Fruit fly (Drosophila melanogaster) whole organism, embryonic: ENCODE results near the gene tank.

Source experiments
- Atf3 ChIP-seq: fragments of 200-800 bp; sonication (Bioruptor generic); optimal IDR thresholded peaks from 3 replicates; lab custom pipeline; 2016; ENCODE audit warnings: missing biosample characterization, missing genetic modification characterization
- Bgb ChIP-seq: fragments of 200-800 bp; sonication (Bioruptor generic); IDR thresholded peaks from 2 replicates; pipeline ENCODE4 v1.3.6; 2022; ENCODE audit warnings: missing biosample characterization, missing genetic modification characterization; ENCODE audit not compliant: partially characterized antibody
- CG10267 ChIP-seq: fragments of 200-800 bp; sonication (Bioruptor generic); optimal IDR thresholded peaks from 2 replicates; lab custom pipeline; 2018; ENCODE audit warnings: missing biosample characterization, mild to moderate bottlenecking, missing genetic modification characterization, moderate library complexity
- CG12219 ChIP-seq: fragments of 200-800 bp; sonication (Bioruptor generic); optimal IDR thresholded peaks from 3 replicates; lab custom pipeline; 2018; ENCODE audit warnings: missing biosample characterization, mild to moderate bottlenecking, missing genetic modification characterization
- CG14014 ChIP-seq: fragments of 200-800 bp; sonication (Bioruptor generic); IDR thresholded peaks from 2 replicates; pipeline ENCODE4 v1.3.6; 2022; ENCODE audit warnings: missing biosample characterization, missing genetic modification characterization
- CG14441 ChIP-seq: fragments of 200-800 bp; sonication (Bioruptor generic); IDR thresholded peaks from 2 replicates; pipeline ENCODE4 v1.3.6; 2022; ENCODE audit warnings: missing biosample characterization, missing genetic modification characterization
- CG16813 ChIP-seq: fragments of 200-800 bp; sonication (Bioruptor generic); IDR thresholded peaks from 3 replicates; pipeline ENCODE4 v1.3.6; 2022; ENCODE audit warnings: missing biosample characterization, missing genetic modification characterization; ENCODE audit not compliant: partially characterized antibody
- CG17385 ChIP-seq: fragments of 200-800 bp; sonication (Bioruptor generic); optimal IDR thresholded peaks from 3 replicates; lab custom pipeline; 2018; ENCODE audit warnings: missing biosample characterization, mild to moderate bottlenecking, missing genetic modification characterization
- CG17829 ChIP-seq: fragments of 200-800 bp; optimal IDR thresholded peaks from 2 replicates; lab custom pipeline; 2019; ENCODE audit warnings: missing biosample characterization, mild to moderate bottlenecking, missing genetic modification characterization, moderate library complexity
- CG30403 ChIP-seq: fragments of 200-800 bp; sonication (Bioruptor generic); optimal IDR thresholded peaks from 3 replicates; lab custom pipeline; 2016; ENCODE audit warnings: missing biosample characterization, missing genetic modification characterization
- CG34224 ChIP-seq: fragments of 200-800 bp; sonication (Bioruptor generic); IDR thresholded peaks from 3 replicates; pipeline ENCODE4 v1.3.6; 2022; ENCODE audit warnings: missing biosample characterization, missing genetic modification characterization; ENCODE audit not compliant: partially characterized antibody
- CG43689 ChIP-seq: fragments of 200-800 bp; sonication (Bioruptor generic); IDR thresholded peaks from 2 replicates; pipeline ENCODE4 v1.3.6; 2022; ENCODE audit warnings: missing biosample characterization, missing genetic modification characterization
- CG4617 ChIP-seq: fragments of 200-800 bp; sonication (Bioruptor generic); optimal IDR thresholded peaks from 3 replicates; lab custom pipeline; 2016; ENCODE audit warnings: missing biosample characterization, missing genetic modification characterization, borderline replicate concordance
- CG5953 ChIP-seq: fragments of 200-800 bp; sonication (Bioruptor generic); IDR thresholded peaks from 2 replicates; pipeline ENCODE4 v1.3.6; 2022; ENCODE audit warnings: missing biosample characterization, missing genetic modification characterization
- CG6689 ChIP-seq: fragments of 200-800 bp; sonication (Bioruptor generic); IDR thresholded peaks from 2 replicates; pipeline ENCODE4 v1.3.6; 2022; ENCODE audit warnings: missing biosample characterization, missing genetic modification characterization
- CG6765 ChIP-seq: fragments of 200-800 bp; sonication (Bioruptor generic); optimal IDR thresholded peaks from 3 replicates; lab custom pipeline; 2017; ENCODE audit warnings: missing biosample characterization, mild to moderate bottlenecking, missing genetic modification characterization
- CG7963 ChIP-seq: fragments of 200-800 bp; sonication (Bioruptor generic); IDR thresholded peaks from 3 replicates; pipeline ENCODE4 v1.3.6; 2022; ENCODE audit warnings: missing biosample characterization, missing genetic modification characterization; ENCODE audit not compliant: partially characterized antibody
- CG9797 ChIP-seq: fragments of 200-800 bp; sonication (Bioruptor generic); optimal IDR thresholded peaks from 3 replicates; lab custom pipeline; 2018; ENCODE audit warnings: missing biosample characterization, mild to moderate bottlenecking, missing genetic modification characterization
- CG9876 ChIP-seq: fragments of 200-800 bp; sonication (Bioruptor generic); optimal IDR thresholded peaks from 2 replicates; lab custom pipeline; 2016; ENCODE audit warnings: missing biosample characterization, missing genetic modification characterization
- CHES-1-like ChIP-seq: fragments of 200-800 bp; sonication (Bioruptor generic); optimal IDR thresholded peaks from 2 replicates; lab custom pipeline; 2016; ENCODE audit warnings: missing biosample characterization, missing genetic modification characterization
- E2f1 ChIP-seq: fragments of 200-800 bp; sonication (Bioruptor generic); IDR thresholded peaks from 2 replicates; pipeline ENCODE4 v1.3.6; 2022; ENCODE audit warnings: missing biosample characterization, missing genetic modification characterization
- Ets97D ChIP-seq: fragments of 200-800 bp; sonication (Bioruptor generic); optimal IDR thresholded peaks from 3 replicates; lab custom pipeline; 2016; ENCODE audit warnings: missing biosample characterization, missing genetic modification characterization
- Mad ChIP-seq: fragments of 200-800 bp; sonication (Bioruptor generic); optimal IDR thresholded peaks from 2 replicates; lab custom pipeline; 2016; ENCODE audit warnings: missing biosample characterization, missing genetic modification characterization
- Meics ChIP-seq: fragments of 200-800 bp; sonication (Bioruptor generic); optimal IDR thresholded peaks from 2 replicates; lab custom pipeline; 2017; ENCODE audit warnings: missing biosample characterization, mild to moderate bottlenecking, missing genetic modification characterization
- Pdp1 ChIP-seq, 2 experiments: fragments of 200-800 bp; sonication (Bioruptor generic); optimal IDR thresholded peaks; 3 replicates each; lab custom pipeline; 2016; ENCODE audit warnings: missing biosample characterization in 2 of 2, missing genetic modification characterization in 2 of 2, mild to moderate bottlenecking in 1 of 2, moderate library complexity in 1 of 2
- Scr ChIP-seq: fragments of 200-800 bp; sonication (Bioruptor generic); IDR thresholded peaks from 2 replicates; pipeline ENCODE4 v1.3.6; 2022; ENCODE audit warnings: missing biosample characterization, missing genetic modification characterization; ENCODE audit not compliant: partially characterized antibody
- Sry-δ ChIP-seq: fragments of 200-800 bp; sonication (Bioruptor generic); optimal IDR thresholded peaks from 2 replicates; lab custom pipeline; 2016; ENCODE audit warnings: missing biosample characterization, missing genetic modification characterization
- Vsx1 ChIP-seq: fragments of 200-800 bp; sonication (Bioruptor generic); optimal IDR thresholded peaks from 2 replicates; lab custom pipeline; 2017; ENCODE audit warnings: missing biosample characterization, mild to moderate bottlenecking, missing genetic modification characterization, missing genetic modification reagents
- cg ChIP-seq: fragments of 200-800 bp; sonication (Bioruptor generic); optimal IDR thresholded peaks from 3 replicates; lab custom pipeline; 2019; ENCODE audit warnings: missing biosample characterization, mild to moderate bottlenecking, missing genetic modification characterization, moderate library complexity
- chm ChIP-seq: fragments of 200-800 bp; sonication (Bioruptor generic); IDR thresholded peaks from 2 replicates; pipeline ENCODE4 v1.3.6; 2022; ENCODE audit warnings: missing biosample characterization, missing genetic modification characterization
- dpn ChIP-seq, 2 experiments: fragments of 200-800 bp; sonication (Bioruptor generic); optimal IDR thresholded peaks; 3 replicates each; lab custom pipeline; 2016; ENCODE audit warnings: missing biosample characterization in 2 of 2, missing genetic modification characterization in 2 of 2
- ems ChIP-seq: fragments of 200-800 bp; sonication (Bioruptor generic); optimal IDR thresholded peaks from 3 replicates; lab custom pipeline; 2016; ENCODE audit warnings: missing biosample characterization, missing genetic modification characterization
- eve ChIP-seq, 2 experiments: fragments of >200 bp; optimal IDR thresholded peaks; 2 replicates each; lab custom pipeline; 2017; ENCODE audit warnings: missing biosample characterization in 2 of 2, missing genetic modification characterization in 2 of 2
- gfzf ChIP-seq: fragments of 200-800 bp; sonication (Bioruptor generic); optimal IDR thresholded peaks from 2 replicates; lab custom pipeline; 2016; ENCODE audit warnings: missing biosample characterization, mild to moderate bottlenecking, missing genetic modification characterization, moderate library complexity
- hkb ChIP-seq, 2 experiments: fragments of 200-800 bp in 1 of 2; fragments of >200 bp in 1 of 2; sonication (Bioruptor generic) in 1 of 2; IDR thresholded peaks in 1 of 2; optimal IDR thresholded peaks in 1 of 2; 2 replicates each; pipeline versions ENCODE4 v1.3.6 to Lab custom; 2017 to 2022; ENCODE audit warnings: missing biosample characterization in 1 of 2, missing genetic modification characterization in 1 of 2
- kah ChIP-seq: fragments of 200-800 bp; sonication (Bioruptor generic); optimal IDR thresholded peaks from 2 replicates; lab custom pipeline; 2018; ENCODE audit warnings: missing biosample characterization, mild to moderate bottlenecking, missing genetic modification characterization
- knrl ChIP-seq: fragments of 200-800 bp; sonication (Bioruptor generic); IDR thresholded peaks from 3 replicates; pipeline ENCODE4 v1.3.6; 2022; ENCODE audit warnings: missing biosample characterization, missing genetic modification characterization; ENCODE audit not compliant: partially characterized antibody
- lola ChIP-seq, 3 experiments: fragments of >200 bp in 2 of 3; fragments of 200-800 bp in 1 of 3; sonication (Bioruptor generic) in 1 of 3; optimal IDR thresholded peaks; 2 replicates each; lab custom pipeline; 2017 to 2019; ENCODE audit warnings: missing biosample characterization in 3 of 3, missing genetic modification characterization in 3 of 3, mild to moderate bottlenecking in 1 of 3, moderate library complexity in 1 of 3
- nerfin-1 ChIP-seq: fragments of 200-800 bp; sonication (Bioruptor generic); optimal IDR thresholded peaks from 3 replicates; lab custom pipeline; 2019; ENCODE audit warnings: missing biosample characterization, mild to moderate bottlenecking, missing genetic modification characterization, moderate library complexity
- oc ChIP-seq: fragments of 200-800 bp; sonication (Bioruptor generic); optimal IDR thresholded peaks from 2 replicates; lab custom pipeline; 2018; ENCODE audit warnings: missing biosample characterization, mild to moderate bottlenecking, missing genetic modification characterization, moderate library complexity
- pros ChIP-seq: fragments of 200-800 bp; sonication (Bioruptor generic); optimal IDR thresholded peaks from 3 replicates; lab custom pipeline; 2019; ENCODE audit warnings: missing biosample characterization, mild to moderate bottlenecking, missing genetic modification characterization, moderate library complexity
- pzg ChIP-seq: fragments of 200-800 bp; sonication (Bioruptor generic); optimal IDR thresholded peaks from 3 replicates; lab custom pipeline; 2018; ENCODE audit warnings: missing biosample characterization, mild to moderate bottlenecking, missing genetic modification characterization, moderate library complexity
- row ChIP-seq: fragments of 200-800 bp; sonication (Bioruptor generic); IDR thresholded peaks from 3 replicates; pipeline ENCODE4 v1.3.6; 2022; ENCODE audit warnings: missing biosample characterization, missing genetic modification characterization
- sd ChIP-seq: fragments of 200-800 bp; sonication (Bioruptor generic); optimal IDR thresholded peaks from 3 replicates; lab custom pipeline; 2018; ENCODE audit warnings: missing biosample characterization, mild to moderate bottlenecking, missing genetic modification characterization, moderate library complexity
- sisA ChIP-seq: fragments of 200-800 bp; sonication (Bioruptor generic); IDR thresholded peaks from 2 replicates; pipeline ENCODE4 v1.3.6; 2022; ENCODE audit warnings: missing biosample characterization, missing genetic modification characterization
- stwl ChIP-seq: fragments of 200-800 bp; sonication (Bioruptor generic); optimal IDR thresholded peaks from 3 replicates; lab custom pipeline; 2018; ENCODE audit warnings: missing biosample characterization, mild to moderate bottlenecking, missing genetic modification characterization, moderate library complexity
- trem ChIP-seq: fragments of 200-800 bp; optimal IDR thresholded peaks from 3 replicates; lab custom pipeline; 2019; ENCODE audit warnings: missing biosample characterization, mild to moderate bottlenecking, missing genetic modification characterization, moderate library complexity
- vnd ChIP-seq: fragments of 200-800 bp; sonication (Bioruptor generic); IDR thresholded peaks from 3 replicates; pipeline ENCODE4 v1.3.6; 2022; ENCODE audit warnings: missing biosample characterization, missing genetic modification characterization; ENCODE audit not compliant: partially characterized antibody
- zfh2 ChIP-seq: fragments of 200-800 bp; sonication (Bioruptor generic); optimal IDR thresholded peaks from 2 replicates; lab custom pipeline; 2016; ENCODE audit warnings: missing biosample characterization, missing genetic modification characterization

tank gene

dm6 chr2L:4818056-4818455 lies 19.7 kb downstream of the tank start, which contains the start of gene CG3225 (continued):
- peak; percentile 92 for TF ChIP-seq gfzf (GFP tag; lab: Kevin White, UChicago)
- TF ChIP-seq pzg (GFP tag; lab: Kevin White, UChicago) = peak; percentile 89
- peak; percentile 14 for TF ChIP-seq nerfin-1 (tag; lab: Kevin White, UChicago)
- TF ChIP-seq knrl (GFP tag; lab: Robert Waterston, UW) = 0 out of 3 replicates have a peak, but pooled peaks have one; percentile 4
- peak; percentile 82 for TF ChIP-seq CG9797 (GFP tag; lab: Kevin White, UChicago)
- TF ChIP-seq E2f1 (GFP tag; lab: Robert Waterston, UW) = no peak
- no peak for TF ChIP-seq Meics
- no peak for TF ChIP-seq Scr (GFP tag; lab: Robert Waterston, UW)
- no peak for TF ChIP-seq oc (tag; lab: Kevin White, UChicago)
- TF ChIP-seq CG14014 (GFP tag; lab: Robert Waterston, UW) = no peak
- no peak for TF ChIP-seq Mad (GFP tag; lab: Kevin White, UChicago)
- TF ChIP-seq pros = no peak
- TF ChIP-seq CG9876 (GFP tag; lab: Kevin White, UChicago) = no peak
- no peak for TF ChIP-seq CG6689 (GFP tag; lab: Robert Waterston, UW)
- peak; percentile 100 for TF ChIP-seq sd
- TF ChIP-seq kah (GFP tag; lab: Kevin White, UChicago) = no peak
- TF ChIP-seq CG12219 = no peak
- TF ChIP-seq CG17385 (GFP tag; lab: Kevin White, UChicago) = no peak
- 0 out of 3 replicates have a peak, but pooled peaks have one; percentile 42 for TF ChIP-seq vnd (GFP tag; lab: Robert Waterston, UW)
- TF ChIP-seq CHES-1-like (GFP tag; lab: Kevin White, UChicago) = no peak
- TF ChIP-seq lola (GFP tag; optimal IDR thresholded peaks at IDR 0.05; lab: Kevin White, UChicago) = no peak
- TF ChIP-seq row = peak; percentile 22; the same call in 1 of the 3 replicates
- peak; percentile 7 for TF ChIP-seq CG4617
- no peak for TF ChIP-seq Ets97D
- no peak for TF ChIP-seq hkb (optimal IDR thresholded peaks at IDR 0.05; lab: Kevin White, UChicago)
- TF ChIP-seq hkb (GFP tag; IDR thresholded peaks at IDR 0.05; lab: Robert Waterston, UW) = no peak
- TF ChIP-seq CG43689 (GFP tag; lab: Robert Waterston, UW) = no peak
- no peak for TF ChIP-seq Vsx1
- TF ChIP-seq sisA (GFP tag; lab: Robert Waterston, UW) = no peak
- TF ChIP-seq Atf3 (GFP tag; lab: Kevin White, UChicago) = no peak
- TF ChIP-seq trem (tag; lab: Kevin White, UChicago) = peak; percentile 70
- TF ChIP-seq cg (GFP tag; lab: Kevin White, UChicago) = no peak
- TF ChIP-seq CG34224 (GFP tag; lab: Robert Waterston, UW) = peak; percentile 74; the same call in 2 of the 3 replicates
- TF ChIP-seq stwl = peak; percentile 89
- peak; percentile 16 for TF ChIP-seq CG17829
- no peak for TF ChIP-seq eve (GFP tag; optimal IDR thresholded peaks at IDR 0.05; lab: Kevin White, UChicago)
- TF ChIP-seq CG14441 (GFP tag; lab: Robert Waterston, UW) = no peak
- TF ChIP-seq Pdp1 (GFP tag; optimal IDR thresholded peaks at IDR 0.05; lab: Kevin White, UChicago) = peak in 1 of 2 experiments; percentile 36
- peak; percentile 48; the same call in 1 of the 2 replicates for TF ChIP-seq Bgb (GFP tag; lab: Robert Waterston, UW)
- TF ChIP-seq dpn (GFP tag; optimal IDR thresholded peaks at IDR 0.05; lab: Kevin White, UChicago) = no peak
- peak; percentile 25 for TF ChIP-seq Sry-δ (GFP tag; lab: Kevin White, UChicago)
- TF ChIP-seq chm (GFP tag; lab: Robert Waterston, UW) = no peak
- TF ChIP-seq CG5953 (GFP tag; lab: Robert Waterston, UW) = no peak
- no peak for TF ChIP-seq zfh2 (GFP tag; lab: Kevin White, UChicago)
- no peak for TF ChIP-seq ems (GFP tag; lab: Kevin White, UChicago)
- no peak for TF ChIP-seq CG30403 (GFP tag; lab: Kevin White, UChicago)
- TF ChIP-seq CG16813 (GFP tag; lab: Robert Waterston, UW) = 0 out of 3 replicates have a peak, but pooled peaks have one; percentile 27
- TF ChIP-seq CG10267 (tag; lab: Kevin White, UChicago) = peak; percentile 58
- no peak for TF ChIP-seq CG6765 (GFP tag; lab: Kevin White, UChicago)
- 0 out of 3 replicates have a peak, but pooled peaks have one; percentile 43 for TF ChIP-seq CG7963
